Worm (Caenorhabditis elegans): Measurements from ENCODE around the gene T08H10.3.

DNA sequence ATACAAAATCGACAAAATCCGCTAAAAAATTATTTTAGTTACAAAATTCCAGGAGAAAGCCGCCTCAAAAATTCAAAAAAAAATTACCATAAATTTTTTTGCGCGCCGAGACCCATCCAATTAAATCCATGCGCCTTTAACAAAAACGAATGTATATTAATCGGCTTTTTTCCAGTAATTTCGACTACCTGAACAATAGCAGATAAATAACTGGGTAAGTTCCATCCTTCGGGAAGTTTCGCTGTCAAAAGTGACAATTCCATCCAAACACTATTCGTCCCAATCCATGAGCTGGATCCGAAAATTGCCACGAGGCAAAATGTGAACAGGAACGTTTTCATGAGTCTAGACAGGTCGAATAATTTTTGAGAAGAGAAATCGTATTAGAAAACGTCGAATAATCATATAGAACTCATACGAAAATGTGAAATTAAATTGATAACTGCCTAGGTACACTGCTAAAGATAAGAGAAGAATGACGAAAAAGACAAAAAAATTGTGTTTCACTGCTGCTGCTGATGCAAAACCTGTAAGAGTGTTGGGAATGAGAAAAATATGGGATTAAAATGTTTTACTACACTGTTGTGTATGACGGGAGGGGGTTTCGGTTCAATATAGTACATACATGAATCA, 28.3 kb upstream of the T08H10.3 start, which contains the start of gene rft-1:
- TF ChIP-seq gmeb-1 (tag; optimal IDR thresholded peaks at IDR 0.05) (no peak), blmp-1 (tag; optimal IDR thresholded peaks at IDR 0.05; ENCODE audit: insufficient read depth) (no peak), nhr-237 (tag; optimal IDR thresholded peaks at IDR 0.05) (no peak)
